Worm (Caenorhabditis elegans) whole organism, L3 larva: Measurements from ENCODE around the gene dnc-2.

Experiments used
- R02D3.7 ChIP-seq: fragments of 150-350 bp; optimal IDR thresholded peaks from 2 replicates; lab custom pipeline; 2014; ENCODE audit warnings: missing biosample characterization, missing genetic modification characterization
- ZK546.5 ChIP-seq: sonication (generic microtip); optimal IDR thresholded peaks from 2 replicates; lab custom pipeline; 2017; ENCODE audit warnings: missing biosample characterization, missing genetic modification characterization
- aly-2 ChIP-seq: fragments of 150-350 bp; optimal IDR thresholded peaks from 2 replicates; lab custom pipeline; 2014; ENCODE audit warnings: missing biosample characterization, missing genetic modification characterization
- ceh-16 ChIP-seq: sonication (generic microtip); optimal IDR thresholded peaks from 2 replicates; lab custom pipeline; 2017; ENCODE audit warnings: missing biosample characterization, missing genetic modification characterization
- ceh-82 ChIP-seq: fragments of 150-350 bp; optimal IDR thresholded peaks from 2 replicates; lab custom pipeline; 2014; ENCODE audit warnings: missing biosample characterization, missing genetic modification characterization
- egl-27 ChIP-seq: sonication (generic microtip); optimal IDR thresholded peaks from 4 replicates; lab custom pipeline; 2017; ENCODE audit warnings: missing biosample characterization, missing genetic modification reagents, missing genetic modification characterization
- egl-5 ChIP-seq: fragments of 150-350 bp; optimal IDR thresholded peaks from 2 replicates; lab custom pipeline; 2017; ENCODE audit warnings: missing biosample characterization, missing genetic modification reagents, missing genetic modification characterization, inconsistent platforms
- elt-1 ChIP-seq: fragments of 150-350 bp; optimal IDR thresholded peaks from 2 replicates; lab custom pipeline; 2014; ENCODE audit warnings: missing biosample characterization, missing genetic modification characterization
- elt-2 ChIP-seq: sonication (generic microtip); optimal IDR thresholded peaks from 2 replicates; lab custom pipeline; 2016; ENCODE audit warnings: missing genetic modification reagents, mild to moderate bottlenecking, missing genetic modification characterization, missing compliant biosample characterization
- elt-3 ChIP-seq, 3 experiments: fragments of 150-350 bp in 1 of 3; sonication (generic microtip) in 2 of 3; optimal IDR thresholded peaks; 2 replicates in 2 of 3; 4 replicates in 1 of 3; lab custom pipeline; 2014 to 2017; ENCODE audit warnings: missing biosample characterization in 3 of 3, missing genetic modification characterization in 3 of 3
- eor-1 ChIP-seq, 2 experiments: fragments of 150-350 bp; optimal IDR thresholded peaks; 2 replicates each; lab custom pipeline; 2014 to 2018; ENCODE audit warnings: missing biosample characterization in 2 of 2, missing genetic modification characterization in 2 of 2
- fkh-10 ChIP-seq: sonication (generic microtip); optimal IDR thresholded peaks from 2 replicates; lab custom pipeline; 2017; ENCODE audit warnings: missing biosample characterization, missing genetic modification reagents, missing genetic modification characterization
- fkh-2 ChIP-seq: fragments of 150-350 bp; optimal IDR thresholded peaks from 2 replicates; lab custom pipeline; 2014; ENCODE audit warnings: missing biosample characterization, missing genetic modification reagents, missing genetic modification characterization
- fos-1 ChIP-seq: fragments of 150-350 bp; optimal IDR thresholded peaks from 2 replicates; lab custom pipeline; 2014; ENCODE audit warnings: missing biosample characterization, missing genetic modification characterization
- hmg-11 ChIP-seq: sonication (generic microtip); optimal IDR thresholded peaks from 2 replicates; lab custom pipeline; 2016; ENCODE audit warnings: missing genetic modification characterization, missing compliant biosample characterization
- jun-1 ChIP-seq: fragments of 150-350 bp; optimal IDR thresholded peaks from 2 replicates; lab custom pipeline; 2014; ENCODE audit warnings: missing biosample characterization, missing genetic modification reagents, missing genetic modification characterization
- lin-15B ChIP-seq: fragments of 150-350 bp; optimal IDR thresholded peaks from 2 replicates; lab custom pipeline; 2014; ENCODE audit warnings: missing biosample characterization, missing genetic modification characterization
- mdl-1 ChIP-seq: fragments of 150-350 bp; optimal IDR thresholded peaks from 2 replicates; lab custom pipeline; 2014; ENCODE audit warnings: missing biosample characterization, missing genetic modification characterization
- mml-1 ChIP-seq: fragments of 150-350 bp; sonication (generic microtip); optimal IDR thresholded peaks from 3 replicates; lab custom pipeline; 2014; ENCODE audit warnings: missing biosample characterization, missing genetic modification characterization
- nhr-11 ChIP-seq: fragments of 150-350 bp; optimal IDR thresholded peaks from 2 replicates; lab custom pipeline; 2014; ENCODE audit warnings: missing biosample characterization, missing genetic modification characterization
- nhr-12 ChIP-seq: fragments of 150-350 bp; optimal IDR thresholded peaks from 2 replicates; lab custom pipeline; 2014; ENCODE audit warnings: missing biosample characterization, missing genetic modification characterization
- nhr-23 ChIP-seq: fragments of 150-350 bp; optimal IDR thresholded peaks from 2 replicates; lab custom pipeline; 2014; ENCODE audit warnings: missing biosample characterization, missing genetic modification reagents, missing genetic modification characterization
- nhr-237 ChIP-seq: fragments of 150-350 bp; optimal IDR thresholded peaks from 2 replicates; lab custom pipeline; 2014; ENCODE audit warnings: missing biosample characterization, missing genetic modification characterization
- nhr-43 ChIP-seq: sonication (generic microtip); optimal IDR thresholded peaks from 2 replicates; lab custom pipeline; 2016; ENCODE audit warnings: mild to moderate bottlenecking, missing genetic modification characterization, missing compliant biosample characterization; ENCODE audit not compliant: poor library complexity, severe bottlenecking
- nhr-67 ChIP-seq: fragments of 150-350 bp; optimal IDR thresholded peaks from 2 replicates; lab custom pipeline; 2014; ENCODE audit warnings: missing biosample characterization, missing genetic modification characterization
- nhr-76 ChIP-seq: fragments of 150-350 bp; sonication (generic microtip); optimal IDR thresholded peaks from 5 replicates; lab custom pipeline; 2014; ENCODE audit warnings: missing biosample characterization, missing genetic modification characterization
- pha-4 ChIP-seq: fragments of 150-350 bp; optimal IDR thresholded peaks from 2 replicates; lab custom pipeline; 2014; ENCODE audit warnings: missing biosample characterization, missing genetic modification reagents, missing genetic modification characterization
- pqm-1 ChIP-seq: fragments of 150-350 bp; optimal IDR thresholded peaks from 2 replicates; lab custom pipeline; 2017; ENCODE audit warnings: missing biosample characterization, missing genetic modification characterization, inconsistent platforms
- sea-2 ChIP-seq: fragments of 150-350 bp; sonication (generic microtip); optimal IDR thresholded peaks from 4 replicates; lab custom pipeline; 2014; ENCODE audit warnings: missing biosample characterization, missing genetic modification reagents, missing genetic modification characterization
- skn-1 ChIP-seq: fragments of 150-350 bp; optimal IDR thresholded peaks from 2 replicates; lab custom pipeline; 2014; ENCODE audit warnings: missing biosample characterization, missing genetic modification characterization
- snpc-4 ChIP-seq: fragments of 150-350 bp; optimal IDR thresholded peaks from 2 replicates; lab custom pipeline; 2014; ENCODE audit warnings: missing biosample characterization, missing genetic modification characterization
- tbx-2 ChIP-seq: sonication (generic microtip); optimal IDR thresholded peaks from 2 replicates; lab custom pipeline; 2016; ENCODE audit warnings: mild to moderate bottlenecking, missing genetic modification characterization, missing compliant biosample characterization
- unc-39 ChIP-seq: sonication (generic microtip); optimal IDR thresholded peaks from 4 replicates; lab custom pipeline; 2017; ENCODE audit warnings: missing biosample characterization, missing genetic modification characterization
- ztf-11 ChIP-seq: fragments of 150-350 bp; optimal IDR thresholded peaks from 2 replicates; lab custom pipeline; 2014; ENCODE audit warnings: missing biosample characterization, missing genetic modification characterization
- ztf-4 ChIP-seq: fragments of 150-350 bp; optimal IDR thresholded peaks from 2 replicates; lab custom pipeline; 2014; ENCODE audit warnings: missing biosample characterization, missing genetic modification characterization

The dnc-2 gene

DNA sequence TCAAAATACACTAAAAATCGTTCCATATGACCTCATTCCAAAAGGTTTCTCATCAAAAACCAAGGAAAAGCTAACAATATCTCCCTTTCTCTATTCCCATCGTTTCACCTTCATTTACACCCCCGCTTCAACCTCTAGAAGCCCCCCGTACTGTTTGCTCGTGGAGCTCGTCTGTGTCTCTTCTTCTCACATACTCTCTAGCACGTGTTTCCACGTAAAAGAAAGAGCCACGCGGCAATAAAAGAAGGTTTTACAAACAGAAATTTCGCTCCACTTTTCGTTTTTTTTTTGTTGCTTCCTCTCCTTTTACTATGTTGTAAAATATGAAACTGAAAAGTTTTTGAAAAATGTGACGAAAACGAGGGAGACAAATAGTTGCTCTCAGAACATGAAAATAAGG lies 32.6 kb downstream of the dnc-2 start:
- TF ChIP-seq pha-4 (peak; percentile 59), tbx-2 (no peak)

ce11 chrIII:5888675-5889074 lies 36.9 kb downstream of the dnc-2 start, which contains the start of gene C28H8.8:
Gene C28H8.8, minus strand, starts transcription at chrIII:5888775.
- TF ChIP-seq elt-1 (tag; lab: Kevin White, UChicago): no peak
- no peak for TF ChIP-seq sea-2 (GFP tag; lab: Kevin White, UChicago)
- no peak for TF ChIP-seq ztf-4 (tag; lab: Kevin White, UChicago)
- TF ChIP-seq pqm-1: no peak
- no peak for TF ChIP-seq elt-3 (tag; optimal IDR thresholded peaks at IDR 0.05; lab: Kevin White, UChicago)
- TF ChIP-seq fos-1 (tag; lab: Kevin White, UChicago): no peak
- no peak for TF ChIP-seq tbx-2
- no peak for TF ChIP-seq nhr-67 (tag; lab: Kevin White, UChicago)
- TF ChIP-seq eor-1 (tag; optimal IDR thresholded peaks at IDR 0.05; lab: Kevin White, UChicago): no peak
- TF ChIP-seq aly-2 (tag; lab: Kevin White, UChicago): no peak
- TF ChIP-seq ZK546.5 (tag; lab: Kevin White, UChicago): no peak
- TF ChIP-seq ceh-82 (tag; lab: Kevin White, UChicago): no peak

DNA sequence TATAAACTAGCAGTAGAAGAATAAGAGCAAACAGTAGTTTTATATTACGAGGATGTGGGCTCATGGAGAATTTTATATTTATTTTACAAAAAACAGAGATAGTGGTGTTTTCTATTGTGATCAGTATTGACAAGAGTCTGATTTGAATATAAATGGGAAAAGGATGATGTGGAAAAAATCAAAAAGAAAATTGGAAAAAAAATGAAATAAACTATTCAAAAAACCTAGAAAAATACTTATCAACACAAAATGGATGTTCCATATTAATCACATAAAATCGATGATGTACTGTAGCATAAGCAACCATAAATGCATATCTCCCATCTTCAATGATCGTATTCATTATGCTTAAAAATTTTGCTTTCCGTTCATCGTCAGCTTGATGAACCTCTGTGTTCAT lies 38.7 kb downstream of the dnc-2 start, which contains the start of gene C28H8.7:
Gene C28H8.7 (minus strand): TSS at position 101 of the 400 bp plus-strand sequence.
- TF ChIP-seq mml-1 (tag; lab: Kevin White, UChicago): no peak
- TF ChIP-seq fkh-2: no peak
- no peak for TF ChIP-seq skn-1 (tag; lab: Kevin White, UChicago)
- no peak for TF ChIP-seq ceh-16 (tag; lab: Kevin White, UChicago)
- no peak for TF ChIP-seq mdl-1
- no peak for TF ChIP-seq snpc-4 (tag; lab: Kevin White, UChicago)
- TF ChIP-seq nhr-11 (tag; lab: Kevin White, UChicago): no peak
- no peak for TF ChIP-seq sea-2 (GFP tag; lab: Kevin White, UChicago)
- no peak for TF ChIP-seq elt-2 (tag; lab: Kevin White, UChicago)
- TF ChIP-seq ztf-11 (tag; lab: Kevin White, UChicago): no peak
- TF ChIP-seq R02D3.7 (tag; lab: Kevin White, UChicago): no peak
- no peak for TF ChIP-seq nhr-67 (tag; lab: Kevin White, UChicago)
- no peak for TF ChIP-seq nhr-43 (tag; lab: Kevin White, UChicago)
- TF ChIP-seq nhr-76 (tag; lab: Kevin White, UChicago): no peak
- TF ChIP-seq jun-1: no peak
- TF ChIP-seq nhr-23 (tag; lab: Kevin White, UChicago): no peak

DNA sequence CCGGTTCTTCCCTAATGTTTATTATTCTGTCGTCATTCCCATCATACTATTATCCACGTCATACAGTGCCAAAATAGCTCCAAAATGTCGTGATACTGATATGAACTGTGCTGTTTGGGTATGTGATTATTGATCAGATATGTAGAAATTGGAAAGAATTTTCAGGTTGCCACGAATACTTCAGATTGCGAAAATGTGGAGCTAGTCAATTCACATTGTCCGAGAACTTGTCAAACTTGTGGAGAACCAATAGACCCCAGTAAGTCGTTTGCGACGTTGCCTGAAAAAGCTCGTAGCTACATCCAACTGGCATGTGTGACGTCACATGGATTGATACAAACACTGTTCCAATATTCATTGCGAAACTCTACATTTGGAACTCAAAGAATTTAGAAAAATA lies 41.1 kb downstream of the dnc-2 start:
- TF ChIP-seq elt-2 (tag; lab: Kevin White, UChicago): no peak
- no peak for TF ChIP-seq snpc-4 (tag; lab: Kevin White, UChicago)
- no peak for TF ChIP-seq unc-39 (tag; lab: Kevin White, UChicago)
- no peak for TF ChIP-seq mml-1 (tag; lab: Kevin White, UChicago)
- TF ChIP-seq ceh-16 (tag; lab: Kevin White, UChicago): no peak
- TF ChIP-seq nhr-67 (tag; lab: Kevin White, UChicago): no peak
- TF ChIP-seq R02D3.7 (tag; lab: Kevin White, UChicago): no peak
- TF ChIP-seq lin-15B (tag; lab: Kevin White, UChicago): no peak
- no peak for TF ChIP-seq jun-1
- no peak for TF ChIP-seq skn-1 (tag; lab: Kevin White, UChicago)
- TF ChIP-seq egl-5 (tag; lab: Kevin White, UChicago): no peak
- TF ChIP-seq sea-2 (GFP tag; lab: Kevin White, UChicago): no peak
- TF ChIP-seq nhr-12: no peak
- TF ChIP-seq fkh-2: no peak

DNA sequence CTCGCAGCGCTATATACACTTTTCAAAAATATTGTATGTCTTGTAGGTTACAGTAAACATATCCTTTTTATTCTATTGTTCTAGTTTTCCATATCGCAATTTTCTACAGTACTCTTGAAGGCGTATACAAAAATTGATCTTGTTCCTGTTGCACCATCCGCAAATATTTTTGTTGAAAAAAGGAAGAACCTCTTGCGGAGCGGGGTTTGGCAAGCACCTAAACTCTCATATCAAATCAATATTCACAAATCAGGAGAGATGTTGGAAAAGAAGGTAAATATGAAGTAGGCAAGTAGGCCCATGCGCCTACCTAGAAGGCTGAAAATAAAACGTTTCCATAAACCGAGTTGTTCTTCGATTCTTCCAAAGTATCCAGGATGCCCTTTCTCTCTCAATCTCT lies 41.5 kb downstream of the dnc-2 start, which contains the start of gene C28H8.5:
Gene C28H8.5 (plus strand): TSS at position 301 of the 400 bp plus-strand sequence.
- TF ChIP-seq fkh-10 (no peak), elt-2 (tag; lab: Kevin White, UChicago) (no peak), nhr-76 (tag; lab: Kevin White, UChicago) (no peak), pha-4 (no peak), ztf-4 (tag; lab: Kevin White, UChicago) (no peak), mml-1 (tag; lab: Kevin White, UChicago) (no peak), aly-2 (tag; lab: Kevin White, UChicago) (no peak), mdl-1 (no peak), egl-27 (tag; lab: Kevin White, UChicago) (no peak), nhr-237 (tag; lab: Kevin White, UChicago) (no peak), hmg-11 (no peak), lin-15B (tag; lab: Kevin White, UChicago) (no peak)
